Fruit fly (Drosophila melanogaster) whole organism, pupa: Measurements from ENCODE around the gene CG34279.

ENCODE experiments used
- CG10348 ChIP-seq: fragments of 200-800 bp; sonication (Bioruptor generic); IDR thresholded peaks from 2 replicates; pipeline ENCODE4 v1.3.6; 2022; ENCODE audit warnings: missing biosample characterization, missing genetic modification characterization
- CG12605 ChIP-seq: fragments of 200-800 bp; sonication (Bioruptor generic); IDR thresholded peaks from 2 replicates; pipeline ENCODE4 v1.3.6; 2022; ENCODE audit warnings: missing biosample characterization, missing genetic modification characterization
- CG13204 ChIP-seq: fragments of 200-800 bp; sonication (Bioruptor generic); optimal IDR thresholded peaks from 2 replicates; lab custom pipeline; 2018; ENCODE audit warnings: missing biosample characterization, mild to moderate bottlenecking, missing genetic modification characterization, moderate library complexity
- CG14655 ChIP-seq: fragments of 200-800 bp; sonication (Bioruptor generic); optimal IDR thresholded peaks from 3 replicates; lab custom pipeline; 2017; ENCODE audit warnings: mild to moderate bottlenecking, missing biosample characterization, missing genetic modification reagents, missing genetic modification characterization
- CG15710 ChIP-seq: fragments of 200-800 bp; sonication (Bioruptor generic); optimal IDR thresholded peaks from 2 replicates; lab custom pipeline; 2018; ENCODE audit warnings: missing biosample characterization, mild to moderate bottlenecking, missing genetic modification characterization, moderate library complexity
- CG17806 ChIP-seq: fragments of 200-800 bp; sonication (Bioruptor generic); optimal IDR thresholded peaks from 2 replicates; lab custom pipeline; 2018; ENCODE audit warnings: missing biosample characterization, mild to moderate bottlenecking, missing genetic modification characterization, moderate library complexity
- CG32121 ChIP-seq: fragments of 200-800 bp; sonication (Bioruptor generic); IDR thresholded peaks from 2 replicates; pipeline ENCODE4 v1.3.6; 2022; ENCODE audit warnings: missing biosample characterization, missing genetic modification characterization
- CG34367 ChIP-seq: fragments of 200-800 bp; sonication (Bioruptor generic); optimal IDR thresholded peaks from 2 replicates; lab custom pipeline; 2018; ENCODE audit warnings: missing biosample characterization, mild to moderate bottlenecking, missing genetic modification characterization
- CG4496 ChIP-seq: fragments of 200-800 bp; sonication (Bioruptor generic); IDR thresholded peaks from 3 replicates; pipeline ENCODE4 v1.3.6; 2022; ENCODE audit warnings: missing biosample characterization, missing genetic modification characterization
- CG8159 ChIP-seq: fragments of 200-800 bp; sonication (Bioruptor generic); optimal IDR thresholded peaks from 3 replicates; lab custom pipeline; 2018; ENCODE audit warnings: missing biosample characterization, mild to moderate bottlenecking, missing genetic modification characterization, moderate library complexity
- CG8301 ChIP-seq: fragments of 200-800 bp; sonication (Bioruptor generic); optimal IDR thresholded peaks from 2 replicates; lab custom pipeline; 2018; ENCODE audit warnings: missing biosample characterization, mild to moderate bottlenecking, missing genetic modification characterization
- CG9948 ChIP-seq: fragments of 200-800 bp; sonication (Bioruptor generic); optimal IDR thresholded peaks from 2 replicates; lab custom pipeline; 2018; ENCODE audit warnings: missing biosample characterization, mild to moderate bottlenecking, missing genetic modification characterization, moderate library complexity
- D1 ChIP-seq: fragments of 200-800 bp; sonication (Bioruptor generic); optimal IDR thresholded peaks from 2 replicates; lab custom pipeline; 2018; ENCODE audit warnings: missing biosample characterization, mild to moderate bottlenecking, missing genetic modification characterization, moderate library complexity
- EcR ChIP-seq: fragments of 200-800 bp; sonication (Bioruptor generic); optimal IDR thresholded peaks from 3 replicates; lab custom pipeline; 2019; ENCODE audit warnings: missing biosample characterization, missing genetic modification characterization, mild to moderate bottlenecking, moderate library complexity, missing genetic modification reagents
- Ets98B ChIP-seq: fragments of 200-800 bp; sonication (Bioruptor generic); IDR thresholded peaks from 2 replicates; pipeline ENCODE4 v1.3.6; 2022; ENCODE audit warnings: missing biosample characterization, missing genetic modification characterization
- Pif1A ChIP-seq: fragments of 200-800 bp; sonication (Bioruptor generic); optimal IDR thresholded peaks from 3 replicates; lab custom pipeline; 2016; ENCODE audit warnings: missing biosample characterization, missing genetic modification characterization
- Pif1B ChIP-seq: fragments of 200-800 bp; sonication (Bioruptor generic); optimal IDR thresholded peaks from 3 replicates; lab custom pipeline; 2016; ENCODE audit warnings: missing biosample characterization, missing genetic modification characterization
- Snoo ChIP-seq: fragments of 200-800 bp; sonication (Bioruptor generic); optimal IDR thresholded peaks from 3 replicates; lab custom pipeline; 2017; ENCODE audit warnings: missing biosample characterization, mild to moderate bottlenecking, missing genetic modification characterization, inconsistent platforms
- fd96Ca ChIP-seq: fragments of 200-800 bp; sonication (Bioruptor generic); IDR thresholded peaks from 3 replicates; pipeline ENCODE4 v1.3.6; 2022; ENCODE audit warnings: missing biosample characterization, missing genetic modification characterization
- gl ChIP-seq: fragments of 200-800 bp; sonication (Bioruptor generic); optimal IDR thresholded peaks from 2 replicates; lab custom pipeline; 2018; ENCODE audit warnings: missing biosample characterization, mild to moderate bottlenecking, missing genetic modification characterization
- rn ChIP-seq: fragments of 200-800 bp; sonication (Bioruptor generic); IDR thresholded peaks from 2 replicates; pipeline ENCODE4 v1.3.6; 2022; ENCODE audit warnings: missing biosample characterization, missing genetic modification characterization

The CG34279 gene

dm6 chr3R:17426265-17426664 lies 23.2 kb upstream of the CG34279 start:
- TF ChIP-seq fd96Ca (GFP tag; lab: Robert Waterston, UW) (no peak), CG8159 (tag; lab: Kevin White, UChicago) (no peak), Pif1A (GFP tag; lab: Kevin White, UChicago) (no peak), CG14655 (GFP tag; lab: Kevin White, UChicago) (no peak), rn (no peak), CG9948 (tag; lab: Kevin White, UChicago) (no peak), CG13204 (no peak), gl (tag; lab: Kevin White, UChicago) (no peak)

- TF ChIP-seq Pif1B (GFP tag; lab: Kevin White, UChicago), result no peak
- no peak for TF ChIP-seq CG32121 (GFP tag; lab: Robert Waterston, UW)
- no peak for TF ChIP-seq gl (tag; lab: Kevin White, UChicago)
- TF ChIP-seq Snoo (tag; lab: Kevin White, UChicago), result no peak
- TF ChIP-seq CG13204, result no peak
- TF ChIP-seq Pif1A (GFP tag; lab: Kevin White, UChicago), result no peak
- no peak for TF ChIP-seq CG10348 (GFP tag; lab: Robert Waterston, UW)
- no peak for TF ChIP-seq CG4496 (GFP tag; lab: Robert Waterston, UW)
- no peak for TF ChIP-seq D1 (tag; lab: Kevin White, UChicago)
- TF ChIP-seq, all 21 proteins: peak for 0
Measured at dm6 chr3R:17425417-17425915, 22.4 kb upstream of the CG34279 start, which contains the start of gene cysu. cysu (plus strand) TSS chr3R:17425768.

dm6 chr3R:17422102-17422501 lies 19.0 kb upstream of the CG34279 start, which contains the start of gene CG14332:
CG14332 (minus strand) TSS chr3R:17422202.
- TF ChIP-seq CG4496 (GFP tag; lab: Robert Waterston, UW) (no peak), D1 (tag; lab: Kevin White, UChicago) (no peak), rn (no peak), CG34367 (tag; lab: Kevin White, UChicago) (no peak), CG14655 (GFP tag; lab: Kevin White, UChicago) (no peak), Pif1B (GFP tag; lab: Kevin White, UChicago) (no peak), CG32121 (GFP tag; lab: Robert Waterston, UW) (no peak), Ets98B (GFP tag; lab: Robert Waterston, UW) (no peak), CG13204 (no peak), CG15710 (tag; lab: Kevin White, UChicago) (no peak), CG8301 (tag; lab: Kevin White, UChicago) (no peak), CG9948 (tag; lab: Kevin White, UChicago) (no peak), CG10348 (GFP tag; lab: Robert Waterston, UW) (no peak), CG17806 (tag; lab: Kevin White, UChicago) (no peak)

dm6 chr3R:17420338-17420737 lies 17.2 kb upstream of the CG34279 start, which contains the start of gene CG42835:
CG42835 (plus strand) TSS chr3R:17420638.
- TF ChIP-seq fd96Ca (GFP tag; lab: Robert Waterston, UW) (no peak), EcR (no peak), Pif1B (GFP tag; lab: Kevin White, UChicago) (no peak), CG17806 (tag; lab: Kevin White, UChicago) (no peak), CG8159 (tag; lab: Kevin White, UChicago) (no peak), CG10348 (GFP tag; lab: Robert Waterston, UW) (no peak), Ets98B (GFP tag; lab: Robert Waterston, UW) (no peak), CG32121 (GFP tag; lab: Robert Waterston, UW) (no peak), CG14655 (GFP tag; lab: Kevin White, UChicago) (no peak), CG34367 (tag; lab: Kevin White, UChicago) (no peak), CG9948 (tag; lab: Kevin White, UChicago) (no peak), CG15710 (tag; lab: Kevin White, UChicago) (no peak), CG4496 (GFP tag; lab: Robert Waterston, UW) (no peak)

- TF ChIP-seq gl (tag; lab: Kevin White, UChicago) (no peak), CG8301 (tag; lab: Kevin White, UChicago) (no peak), CG17806 (tag; lab: Kevin White, UChicago) (no peak), rn (no peak), Pif1B (GFP tag; lab: Kevin White, UChicago) (no peak), Ets98B (GFP tag; lab: Robert Waterston, UW) (no peak), CG15710 (tag; lab: Kevin White, UChicago) (no peak), CG10348 (GFP tag; lab: Robert Waterston, UW) (no peak)
Measured at dm6 chr3R:17418459-17418858, 15.4 kb upstream of the CG34279 start, which contains the start of gene CG42834. CG42834 (plus strand) TSS chr3R:17418759.

dm6 chr3R:17417167-17417566 lies 14.1 kb upstream of the CG34279 start, which contains the start of gene CG33333:
CG33333 (plus strand) TSS chr3R:17417467.
- no peak for TF ChIP-seq Ets98B (GFP tag; lab: Robert Waterston, UW)
- TF ChIP-seq CG17806 (tag; lab: Kevin White, UChicago), result no peak
- no peak for TF ChIP-seq CG34367 (tag; lab: Kevin White, UChicago)
- no peak for TF ChIP-seq CG12605
- no peak for TF ChIP-seq Pif1A (GFP tag; lab: Kevin White, UChicago)
- no peak for TF ChIP-seq Snoo (tag; lab: Kevin White, UChicago)
- no peak for TF ChIP-seq CG8301 (tag; lab: Kevin White, UChicago)
- TF ChIP-seq CG32121 (GFP tag; lab: Robert Waterston, UW), result no peak
- no peak for TF ChIP-seq CG14655 (GFP tag; lab: Kevin White, UChicago)
- no peak for TF ChIP-seq EcR
- no peak for TF ChIP-seq CG15710 (tag; lab: Kevin White, UChicago)
- TF ChIP-seq rn, result no peak
- no peak for TF ChIP-seq CG9948 (tag; lab: Kevin White, UChicago)
- no peak for TF ChIP-seq CG10348 (GFP tag; lab: Robert Waterston, UW)
